Worm (Caenorhabditis elegans): ENCODE results near the gene vps-16.

Gene vps-16

ce11 chrIII:6432939-6433338 lies at the start of gene vps-16:
vps-16 (plus strand) TSS chrIII:6433239.
- TF ChIP-seq B0310.2 (tag; optimal IDR thresholded peaks at IDR 0.05) (no peak), aly-1 (tag; optimal IDR thresholded peaks at IDR 0.05) (no peak), tra-4 (tag; optimal IDR thresholded peaks at IDR 0.05) (no peak), tbx-37 (GFP tag; conservative IDR thresholded peaks at IDR 0.05) (no peak), pes-1 (GFP tag; IDR thresholded peaks at IDR 0.05) (no peak), hnd-1 (tag; optimal IDR thresholded peaks at IDR 0.05) (no peak), hmbx-1 (tag; optimal IDR thresholded peaks at IDR 0.05) (no peak), scrt-1 (GFP tag; IDR thresholded peaks at IDR 0.05) (no peak), ets-7 (tag; optimal IDR thresholded peaks at IDR 0.05) (no peak), sea-1 (GFP tag; conservative IDR thresholded peaks at IDR 0.05) (no peak), ceh-13 (GFP tag; optimal IDR thresholded peaks at IDR 0.05) (no peak), F13C5.2 (tag; optimal IDR thresholded peaks at IDR 0.05) (no peak), tbx-11 (GFP tag; IDR thresholded peaks at IDR 0.05) (no peak), ceh-36 (tag; optimal IDR thresholded peaks at IDR 0.05) (no peak), ama-1 (optimal IDR thresholded peaks at IDR 0.05) (no peak), flt-1 (GFP tag; IDR thresholded peaks at IDR 0.05) (no peak), hmg-4 (GFP tag; optimal IDR thresholded peaks at IDR 0.05) (no peak)

- no peak for TF ChIP-seq sea-1 (GFP tag; conservative IDR thresholded peaks at IDR 0.05)
- no peak for TF ChIP-seq scrt-1 (GFP tag; IDR thresholded peaks at IDR 0.05)
- no peak for TF ChIP-seq tbx-37 (GFP tag; conservative IDR thresholded peaks at IDR 0.05)
- TF ChIP-seq pes-1 (GFP tag; IDR thresholded peaks at IDR 0.05) = no peak
- TF ChIP-seq hnd-1 (tag; optimal IDR thresholded peaks at IDR 0.05) = no peak
- TF ChIP-seq flt-1 (GFP tag; IDR thresholded peaks at IDR 0.05) = no peak
- no peak for TF ChIP-seq tbx-11 (GFP tag; IDR thresholded peaks at IDR 0.05)
- TF ChIP-seq ceh-36 (tag; optimal IDR thresholded peaks at IDR 0.05) = no peak
- no peak for TF ChIP-seq ceh-13 (GFP tag; optimal IDR thresholded peaks at IDR 0.05)
- no peak for TF ChIP-seq B0310.2 (tag; optimal IDR thresholded peaks at IDR 0.05)
- no peak for TF ChIP-seq ama-1 (optimal IDR thresholded peaks at IDR 0.05)
Observed at ce11 chrIII:6389533-6389932, 43.5 kb upstream of the vps-16 start, which contains the start of gene C16A3.2. C16A3.2 (plus strand) TSS chrIII:6389833.

DNA sequence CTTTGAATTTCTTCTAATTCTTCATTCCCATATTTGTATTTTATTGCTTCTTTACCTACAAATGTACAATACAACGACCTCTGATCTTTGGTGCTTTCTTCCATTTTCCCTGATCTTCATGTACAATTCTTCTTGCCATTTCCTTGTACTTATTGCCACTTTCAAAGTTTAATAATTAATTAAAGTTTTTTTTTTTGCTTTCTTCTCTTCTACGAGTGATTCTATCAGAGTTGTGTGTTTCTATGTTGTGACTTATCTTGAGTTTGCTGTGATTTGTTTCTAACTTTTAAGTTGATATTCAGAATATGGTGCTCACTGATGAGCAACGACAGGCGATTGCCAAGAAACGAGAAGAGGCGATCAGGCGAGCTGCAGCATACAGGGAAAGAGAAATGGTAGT lies 42.4 kb upstream of the vps-16 start, which contains the start of gene smrc-1:
Gene smrc-1, plus strand, starts transcription at position 301 of the 400 bp plus-strand sequence.
- no peak for TF ChIP-seq ets-7 (tag; optimal IDR thresholded peaks at IDR 0.05)
- no peak for TF ChIP-seq B0310.2 (tag; optimal IDR thresholded peaks at IDR 0.05)
- no peak for TF ChIP-seq ceh-36 (tag; optimal IDR thresholded peaks at IDR 0.05)
- no peak for TF ChIP-seq hnd-1 (tag; optimal IDR thresholded peaks at IDR 0.05)
- TF ChIP-seq ama-1 (optimal IDR thresholded peaks at IDR 0.05) = no peak
- no peak for TF ChIP-seq scrt-1 (GFP tag; IDR thresholded peaks at IDR 0.05)
- no peak for TF ChIP-seq tbx-37 (GFP tag; conservative IDR thresholded peaks at IDR 0.05)
- TF ChIP-seq ceh-13 (GFP tag; optimal IDR thresholded peaks at IDR 0.05) = no peak
- TF ChIP-seq aly-1 (tag; optimal IDR thresholded peaks at IDR 0.05) = no peak
- no peak for TF ChIP-seq tbx-11 (GFP tag; IDR thresholded peaks at IDR 0.05)
- no peak for TF ChIP-seq sea-1 (GFP tag; conservative IDR thresholded peaks at IDR 0.05)
- no peak for TF ChIP-seq tra-4 (tag; optimal IDR thresholded peaks at IDR 0.05)
- no peak for TF ChIP-seq hmg-4 (GFP tag; optimal IDR thresholded peaks at IDR 0.05)
- TF ChIP-seq F13C5.2 (tag; optimal IDR thresholded peaks at IDR 0.05) = no peak

ce11 chrIII:6395706-6396232 lies 37.3 kb upstream of the vps-16 start, which contains the start of gene oatr-1:
oatr-1 (minus strand) TSS chrIII:6396182.
- TF ChIP-seq hmbx-1 (tag; optimal IDR thresholded peaks at IDR 0.05) (no peak), sea-1 (GFP tag; conservative IDR thresholded peaks at IDR 0.05) (no peak), pes-1 (GFP tag; IDR thresholded peaks at IDR 0.05) (no peak)

ce11 chrIII:6396381-6396780 lies 36.7 kb upstream of the vps-16 start:
- TF ChIP-seq ama-1 (optimal IDR thresholded peaks at IDR 0.05) (no peak), ets-7 (tag; optimal IDR thresholded peaks at IDR 0.05) (no peak), ceh-36 (tag; optimal IDR thresholded peaks at IDR 0.05) (no peak), hmbx-1 (tag; optimal IDR thresholded peaks at IDR 0.05) (no peak), flt-1 (GFP tag; IDR thresholded peaks at IDR 0.05) (no peak), aly-1 (tag; optimal IDR thresholded peaks at IDR 0.05) (no peak), hmg-4 (GFP tag; optimal IDR thresholded peaks at IDR 0.05) (no peak), B0310.2 (tag; optimal IDR thresholded peaks at IDR 0.05) (no peak), tra-4 (tag; optimal IDR thresholded peaks at IDR 0.05) (no peak)

- TF ChIP-seq B0310.2 (tag; optimal IDR thresholded peaks at IDR 0.05) = no peak
Observed at ce11 chrIII:6398124-6398523, 34.9 kb upstream of the vps-16 start.

DNA sequence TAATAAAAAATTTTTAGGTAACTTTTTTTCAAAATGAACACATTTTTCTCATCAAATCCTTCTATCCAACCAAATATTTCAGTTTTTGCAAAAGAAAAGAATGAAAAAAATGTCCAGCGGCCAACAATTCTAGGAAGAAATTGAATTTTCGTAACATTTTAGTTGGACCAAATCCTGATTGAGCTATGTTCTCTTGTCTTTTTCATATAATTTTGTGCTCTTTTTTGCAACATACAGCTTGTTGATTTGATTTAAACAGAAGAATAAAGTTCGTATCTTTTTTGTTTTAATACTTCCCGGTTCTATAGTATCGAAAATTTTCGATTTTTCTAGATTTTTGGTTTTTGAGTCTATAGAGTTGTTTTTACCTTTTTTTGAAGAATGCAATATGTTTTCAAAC lies 33.6 kb upstream of the vps-16 start:
- TF ChIP-seq ceh-13 (GFP tag; optimal IDR thresholded peaks at IDR 0.05) (no peak), scrt-1 (GFP tag; IDR thresholded peaks at IDR 0.05) (no peak), hmg-4 (GFP tag; optimal IDR thresholded peaks at IDR 0.05) (no peak)

DNA sequence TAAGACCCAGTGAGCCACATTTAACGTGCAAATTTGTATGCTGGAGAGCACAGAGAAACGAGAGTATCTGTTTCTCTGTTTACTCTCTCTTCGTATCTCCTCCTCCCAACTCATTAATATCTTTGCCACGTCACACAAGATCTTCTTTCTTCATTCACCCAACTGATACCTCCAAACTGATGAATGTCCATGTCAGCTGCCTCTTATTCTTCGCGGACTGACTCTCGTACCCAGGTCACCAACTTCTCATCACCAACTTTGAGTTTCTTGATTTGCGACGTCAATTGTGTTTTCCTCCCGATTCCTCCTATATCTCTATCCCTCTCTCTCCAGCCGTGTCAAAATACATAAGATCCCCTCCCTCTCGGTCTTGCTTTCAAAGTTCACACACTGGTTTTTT lies 30.7 kb upstream of the vps-16 start:
- no peak for TF ChIP-seq ceh-13 (GFP tag; optimal IDR thresholded peaks at IDR 0.05)
- TF ChIP-seq sea-1 (GFP tag; conservative IDR thresholded peaks at IDR 0.05) = no peak
- TF ChIP-seq tra-4 (tag; optimal IDR thresholded peaks at IDR 0.05) = no peak
- no peak for TF ChIP-seq flt-1 (GFP tag; IDR thresholded peaks at IDR 0.05)
- TF ChIP-seq ceh-36 (tag; optimal IDR thresholded peaks at IDR 0.05) = no peak
- no peak for TF ChIP-seq hmbx-1 (tag; optimal IDR thresholded peaks at IDR 0.05)
- TF ChIP-seq tbx-37 (GFP tag; conservative IDR thresholded peaks at IDR 0.05) = no peak
- no peak for TF ChIP-seq ets-7 (tag; optimal IDR thresholded peaks at IDR 0.05)
- no peak for TF ChIP-seq F13C5.2 (tag; optimal IDR thresholded peaks at IDR 0.05)
- no peak for TF ChIP-seq hnd-1 (tag; optimal IDR thresholded peaks at IDR 0.05)

All from whole organism, early embryonic.